Worm (Caenorhabditis elegans): ENCODE data around the gene perm-5.

Gene perm-5

DNA sequence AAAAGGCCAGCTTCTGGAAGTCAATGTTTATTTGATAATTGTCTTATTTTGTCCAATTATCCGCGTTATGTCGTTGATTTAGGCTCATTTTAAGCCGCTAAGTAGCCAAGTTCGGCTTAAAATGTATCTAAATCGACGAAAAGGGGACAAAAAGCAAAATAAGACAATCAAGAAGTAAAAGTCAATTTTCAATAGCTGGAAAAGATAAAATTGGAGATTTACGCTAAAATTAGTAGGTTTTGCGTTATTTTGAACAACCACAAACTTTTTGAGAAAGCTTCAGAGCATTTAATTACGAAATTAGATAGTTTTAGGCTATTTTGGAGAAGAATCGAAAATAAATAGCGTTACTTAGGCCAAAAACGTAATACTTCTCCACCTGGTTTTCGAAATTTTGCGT is 40.4 kb downstream of the perm-5 start:
- no peak for TF ChIP-seq dao-5 (tag; optimal IDR thresholded peaks at IDR 0.05)
- no peak for TF ChIP-seq W03F9.2 (tag; optimal IDR thresholded peaks at IDR 0.05)
- TF ChIP-seq him-1 (tag; optimal IDR thresholded peaks at IDR 0.05): no peak

DNA sequence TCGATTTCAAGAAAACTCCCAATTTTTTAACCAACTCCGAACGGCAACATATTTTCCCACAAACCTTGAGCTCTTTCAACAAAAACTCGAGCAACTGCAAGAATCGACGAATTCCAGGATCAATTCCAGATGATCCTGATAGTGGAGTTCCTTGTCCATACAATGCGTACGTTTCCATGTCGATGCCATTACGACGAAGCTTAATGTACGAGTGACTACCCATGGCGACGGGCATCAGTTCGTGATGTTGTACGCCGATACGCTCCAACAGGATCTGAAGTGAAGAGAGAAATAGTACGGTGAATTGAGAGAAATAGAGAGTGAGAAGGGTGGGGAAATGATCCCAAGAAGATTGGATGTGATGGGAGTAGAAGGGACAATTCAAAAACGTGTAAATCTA is 41.2 kb downstream of the perm-5 start:
- TF ChIP-seq dao-5 (tag; optimal IDR thresholded peaks at IDR 0.05): no peak
- no peak for TF ChIP-seq W03F9.2 (tag; optimal IDR thresholded peaks at IDR 0.05)
- TF ChIP-seq him-1 (tag; optimal IDR thresholded peaks at IDR 0.05): no peak

DNA sequence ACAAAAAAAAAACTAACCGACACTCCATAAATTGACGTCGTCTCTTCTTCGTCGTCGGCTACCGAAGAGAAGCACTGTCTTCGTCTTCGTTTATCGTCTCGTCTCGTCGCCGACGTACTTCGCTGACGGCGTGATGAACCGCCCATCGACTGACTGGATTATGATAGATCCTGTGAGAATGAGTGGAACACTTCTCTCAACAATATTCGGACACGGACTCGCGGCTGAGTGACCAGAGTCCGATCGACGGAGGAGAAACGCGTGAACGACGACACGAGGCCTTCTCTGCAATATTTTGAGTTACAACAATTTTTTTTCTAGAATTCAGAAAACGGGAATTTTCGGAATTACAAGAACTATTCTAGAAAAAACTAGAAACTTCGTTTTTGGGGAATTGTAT is 43.0 kb downstream of the perm-5 start, which contains the start of gene skn-1:
TSS of gene skn-1 (minus strand) at position 146 of the 400 bp plus-strand sequence.
- TF ChIP-seq W03F9.2 (tag; optimal IDR thresholded peaks at IDR 0.05) (no peak), him-1 (tag; optimal IDR thresholded peaks at IDR 0.05) (no peak), dao-5 (tag; optimal IDR thresholded peaks at IDR 0.05) (no peak)

DNA sequence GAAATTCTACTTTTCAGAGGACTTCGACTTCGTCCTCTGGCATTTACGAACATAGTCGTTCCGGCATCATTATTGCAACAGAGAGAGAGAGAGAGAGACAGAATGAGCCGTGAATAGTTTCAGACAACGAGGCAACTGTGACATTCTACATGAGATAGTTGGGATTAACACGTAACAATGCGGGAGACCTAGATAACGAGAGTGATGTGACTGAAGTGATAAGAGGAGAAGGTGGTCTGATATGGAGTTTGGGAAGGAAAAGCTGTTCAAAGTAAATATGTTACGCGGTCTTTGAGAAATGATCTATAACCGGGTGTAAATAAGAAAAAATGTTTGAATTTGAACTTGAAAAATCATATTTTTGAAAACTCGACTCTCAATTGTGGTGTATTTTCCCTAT is 43.8 kb downstream of the perm-5 start:
- TF ChIP-seq dao-5 (tag; optimal IDR thresholded peaks at IDR 0.05) (no peak), him-1 (tag; optimal IDR thresholded peaks at IDR 0.05) (no peak), W03F9.2 (tag; optimal IDR thresholded peaks at IDR 0.05) (no peak)

DNA sequence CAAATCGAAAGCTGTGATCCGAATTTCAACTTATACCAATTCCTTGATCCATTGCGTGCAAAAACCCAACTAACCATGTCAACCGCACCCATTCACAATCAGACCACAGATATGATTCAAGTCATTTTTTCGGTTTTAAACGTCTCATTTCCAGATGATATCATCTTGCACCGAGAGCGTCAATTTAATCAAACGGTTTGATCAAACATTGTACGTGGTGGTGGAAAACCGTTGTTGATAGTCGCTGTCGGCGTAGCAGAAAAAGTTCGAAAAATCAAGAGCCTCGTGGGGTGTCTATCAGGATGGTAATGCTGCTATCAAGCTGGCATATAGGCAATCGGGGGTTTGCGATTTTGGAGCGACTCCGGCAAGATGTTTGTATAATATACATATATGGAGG is 44.4 kb downstream of the perm-5 start:
- TF ChIP-seq W03F9.2 (tag; optimal IDR thresholded peaks at IDR 0.05) (no peak), him-1 (tag; optimal IDR thresholded peaks at IDR 0.05) (no peak), dao-5 (tag; optimal IDR thresholded peaks at IDR 0.05) (no peak)

DNA sequence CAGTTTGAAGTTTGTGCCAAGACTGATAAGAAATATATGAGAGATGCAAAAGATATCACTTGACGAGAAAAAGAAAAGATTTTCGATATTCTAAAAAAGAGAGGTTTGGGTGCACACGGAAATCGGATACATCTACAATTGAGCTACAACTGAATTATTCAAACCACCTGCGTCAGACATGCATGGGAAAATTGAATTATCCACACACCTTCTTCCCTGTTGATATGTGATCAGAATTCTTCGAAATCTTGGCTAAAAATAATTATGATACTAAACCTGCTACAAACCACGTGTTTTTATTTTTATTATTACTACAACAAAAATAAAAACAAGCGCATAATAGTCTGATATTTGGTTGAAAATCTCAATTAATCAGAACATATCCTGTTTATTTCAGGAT is 45.0 kb downstream of the perm-5 start:
- TF ChIP-seq W03F9.2 (tag; optimal IDR thresholded peaks at IDR 0.05): no peak
- no peak for TF ChIP-seq dao-5 (tag; optimal IDR thresholded peaks at IDR 0.05)
- TF ChIP-seq him-1 (tag; optimal IDR thresholded peaks at IDR 0.05): no peak

DNA sequence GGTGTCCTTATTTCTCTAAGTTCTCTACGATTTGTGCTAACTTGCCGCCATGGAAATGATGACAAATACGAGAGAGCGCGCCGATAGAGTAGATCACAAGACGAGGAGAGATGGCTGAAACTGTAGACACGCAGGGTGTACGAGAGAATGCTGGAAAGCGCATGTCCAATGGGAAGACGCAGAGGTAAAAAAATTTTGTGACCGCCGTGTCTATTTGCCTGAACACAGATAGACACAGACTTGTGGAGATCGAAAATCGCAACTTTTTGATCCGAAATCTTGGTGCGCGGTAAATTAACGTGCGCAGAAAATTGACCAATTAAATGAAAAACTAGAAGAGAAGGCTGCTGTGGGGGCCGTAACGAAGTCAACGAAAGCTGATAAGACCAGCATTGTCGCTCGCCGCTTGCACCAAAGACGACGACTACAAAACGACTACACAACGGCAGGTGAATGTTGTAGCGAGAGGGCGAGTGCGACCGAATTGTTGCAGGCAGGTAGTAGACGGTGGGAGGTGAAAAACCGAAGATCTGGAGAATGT is 46.1 kb downstream of the perm-5 start:
- TF ChIP-seq dao-5 (tag; optimal IDR thresholded peaks at IDR 0.05): no peak
- no peak for TF ChIP-seq W03F9.2 (tag; optimal IDR thresholded peaks at IDR 0.05)
- no peak for TF ChIP-seq him-1 (tag; optimal IDR thresholded peaks at IDR 0.05)

DNA sequence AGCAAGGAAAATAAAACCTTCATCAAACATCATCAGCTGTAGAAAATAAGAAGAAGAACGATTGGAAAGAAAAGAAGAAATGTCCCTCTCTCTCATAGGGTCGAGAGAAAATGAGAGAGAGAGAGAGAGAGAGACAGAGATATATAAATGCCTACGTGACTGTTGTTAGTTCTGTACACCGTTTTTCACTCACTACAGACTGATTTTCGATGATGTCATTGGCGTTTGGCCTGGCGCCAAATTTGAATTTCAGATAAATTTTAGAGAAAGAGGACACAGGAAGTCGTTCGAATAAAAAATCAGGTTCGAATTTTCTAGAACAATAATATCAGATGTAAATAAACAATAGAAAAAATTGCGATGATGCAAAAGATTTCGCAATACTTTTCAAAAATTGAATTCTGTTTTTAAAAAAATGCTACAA is 47.3 kb downstream of the perm-5 start:
- no peak for TF ChIP-seq W03F9.2 (tag; optimal IDR thresholded peaks at IDR 0.05)
- no peak for TF ChIP-seq him-1 (tag; optimal IDR thresholded peaks at IDR 0.05)
- no peak for TF ChIP-seq dao-5 (tag; optimal IDR thresholded peaks at IDR 0.05)

DNA sequence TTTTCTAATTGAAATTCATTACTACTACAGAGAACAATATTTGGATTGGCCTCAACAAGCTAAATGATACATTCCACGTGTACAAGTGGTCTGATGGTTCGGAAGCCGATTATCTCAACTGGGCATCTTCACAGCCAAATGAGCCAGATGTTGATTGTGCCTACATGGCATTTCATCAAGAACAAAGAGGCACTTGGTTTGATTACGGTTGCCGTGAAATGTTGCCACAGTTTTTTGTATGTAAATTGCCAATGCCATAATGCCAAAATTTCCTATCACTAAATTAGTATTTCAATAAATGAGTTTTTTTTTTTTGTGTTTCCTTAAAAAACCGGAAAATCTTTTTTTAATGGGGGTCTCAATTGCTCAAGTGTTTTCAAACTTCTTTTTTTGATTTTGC is 48.6 kb downstream of the perm-5 start:
- no peak for TF ChIP-seq dao-5 (tag; optimal IDR thresholded peaks at IDR 0.05)
- no peak for TF ChIP-seq him-1 (tag; optimal IDR thresholded peaks at IDR 0.05)
- no peak for TF ChIP-seq W03F9.2 (tag; optimal IDR thresholded peaks at IDR 0.05)

DNA sequence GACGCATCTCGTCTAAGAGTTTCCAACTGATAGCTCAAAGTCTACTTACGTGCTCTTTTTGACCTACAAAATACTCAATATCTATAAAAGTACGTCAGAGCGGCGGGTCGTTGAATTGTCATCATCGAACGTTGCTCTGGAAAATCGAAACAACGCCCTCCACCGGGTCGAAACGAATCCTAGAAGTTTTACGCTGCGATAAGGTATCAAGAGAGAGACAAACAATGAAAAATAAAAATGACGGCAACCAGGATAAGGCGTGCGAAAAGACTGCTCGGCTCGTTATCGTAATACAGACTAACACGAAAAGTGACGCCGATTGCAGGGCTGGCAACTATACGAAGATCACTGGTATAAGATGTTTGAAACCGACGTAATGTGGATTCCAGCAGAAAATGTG is 49.1 kb downstream of the perm-5 start:
- TF ChIP-seq him-1 (tag; optimal IDR thresholded peaks at IDR 0.05) (no peak), W03F9.2 (tag; optimal IDR thresholded peaks at IDR 0.05) (no peak), dao-5 (tag; optimal IDR thresholded peaks at IDR 0.05) (no peak)

DNA sequence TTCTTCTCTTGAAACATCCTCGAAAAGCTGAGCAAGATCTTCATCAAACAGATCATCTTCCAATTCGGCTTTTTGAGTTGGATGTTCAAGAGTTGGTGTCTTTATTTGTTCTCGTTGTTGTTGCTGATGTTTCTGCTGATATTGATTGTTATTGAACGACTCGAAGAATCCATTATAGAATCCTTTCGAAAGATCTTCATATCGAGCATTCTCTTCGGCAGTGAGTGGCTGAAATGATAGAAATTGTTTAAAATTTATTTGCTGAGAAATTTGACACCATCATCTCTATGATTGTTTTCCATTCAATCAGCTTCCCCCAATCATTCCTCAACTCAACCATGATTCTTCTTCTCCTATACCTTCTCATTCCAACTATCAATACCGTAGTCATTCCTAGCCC is 49.6 kb downstream of the perm-5 start, which contains the start of gene clec-178:
TSS of gene clec-178 (plus strand) at position 301 of the 400 bp plus-strand sequence.
- no peak for TF ChIP-seq W03F9.2 (tag; optimal IDR thresholded peaks at IDR 0.05)
- no peak for TF ChIP-seq him-1 (tag; optimal IDR thresholded peaks at IDR 0.05)
- no peak for TF ChIP-seq dao-5 (tag; optimal IDR thresholded peaks at IDR 0.05)

DNA sequence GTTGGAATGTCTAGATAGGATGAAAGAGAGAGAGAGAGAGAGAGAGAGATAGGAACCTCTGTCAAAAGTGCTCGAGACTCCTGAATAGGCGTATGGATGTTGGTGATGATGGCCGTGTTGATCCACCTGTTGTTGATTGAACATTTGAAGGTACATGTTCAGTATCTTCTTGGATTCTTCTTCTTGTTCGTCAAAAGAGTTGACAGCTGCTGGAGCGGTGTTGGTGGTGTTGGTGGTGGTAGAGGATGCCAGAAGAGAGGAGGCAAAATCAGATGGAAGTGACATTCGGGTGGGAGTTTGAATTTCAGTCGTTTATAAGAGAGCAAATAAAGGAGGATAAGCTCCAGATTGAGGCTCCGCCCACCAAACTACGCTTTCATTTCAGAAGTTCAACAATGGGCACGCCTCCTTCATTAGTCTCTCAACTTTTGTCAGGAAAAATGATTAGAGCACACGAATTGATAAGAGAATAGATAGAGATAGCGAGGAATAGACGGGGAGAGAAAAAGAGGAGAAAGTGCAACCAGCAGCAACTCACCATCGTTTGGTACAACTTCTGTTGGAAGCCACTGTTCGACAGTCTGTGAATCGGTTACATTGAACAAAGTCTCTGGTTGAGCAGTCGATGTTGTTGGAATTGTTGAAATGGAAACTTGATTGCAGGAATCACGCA is 50.3 kb downstream of the perm-5 start:
- TF ChIP-seq dao-5 (tag; optimal IDR thresholded peaks at IDR 0.05): no peak
- no peak for TF ChIP-seq W03F9.2 (tag; optimal IDR thresholded peaks at IDR 0.05)
- TF ChIP-seq him-1 (tag; optimal IDR thresholded peaks at IDR 0.05): no peak

DNA sequence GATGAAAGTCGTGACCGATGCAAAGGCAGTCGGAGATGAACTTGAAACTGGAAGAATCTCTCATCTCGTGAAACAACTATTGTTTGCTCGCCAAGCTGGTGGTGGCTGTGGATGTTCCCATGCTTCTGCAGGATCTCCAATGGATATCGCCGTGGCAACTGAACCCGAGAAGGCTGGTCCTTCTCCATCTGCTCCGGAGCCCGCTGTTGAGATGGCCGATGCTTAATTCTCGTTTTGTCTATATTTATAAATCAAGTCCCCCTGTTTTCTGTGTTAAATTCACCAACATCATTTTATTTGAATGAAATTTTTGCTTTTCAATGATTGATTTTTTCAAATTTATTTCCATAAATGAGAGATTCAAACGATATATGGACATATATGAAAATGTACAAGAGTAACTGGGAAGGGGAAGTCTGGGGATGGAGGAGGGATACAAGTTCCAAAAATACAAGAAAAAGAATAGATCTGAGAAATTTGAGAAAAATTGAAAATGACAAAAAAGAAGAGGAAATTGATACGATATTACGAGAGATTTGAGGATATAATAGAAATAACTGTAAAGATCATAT is 52.4 kb downstream of the perm-5 start:
- TF ChIP-seq him-1 (tag; optimal IDR thresholded peaks at IDR 0.05): no peak
- TF ChIP-seq dao-5 (tag; optimal IDR thresholded peaks at IDR 0.05): no peak
- no peak for TF ChIP-seq W03F9.2 (tag; optimal IDR thresholded peaks at IDR 0.05)

DNA sequence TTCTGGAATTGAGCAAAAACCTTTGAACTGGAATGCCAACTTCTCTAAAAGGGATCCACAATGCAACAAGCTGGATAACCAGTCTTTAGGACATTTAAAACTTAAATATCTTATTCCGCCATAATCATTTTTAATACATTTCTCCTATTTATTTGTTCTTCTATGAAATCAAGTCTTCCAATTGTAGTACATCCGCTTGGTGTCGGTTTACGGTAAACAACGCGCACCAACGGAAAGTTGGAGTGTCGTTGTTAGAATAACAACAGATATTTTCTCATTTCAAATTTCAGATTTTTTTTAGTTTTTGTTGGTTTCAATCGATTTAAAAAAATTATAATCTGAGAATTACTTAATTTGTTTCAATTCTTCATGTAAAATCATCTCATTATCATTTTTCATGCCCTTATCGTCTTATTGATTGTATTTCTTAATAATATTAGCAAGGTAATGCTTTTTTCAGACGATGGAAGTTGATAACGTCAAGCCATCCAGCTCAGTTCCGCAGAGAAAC is 54.1 kb downstream of the perm-5 start, which contains the start of gene csn-5:
TSS of gene csn-5 (plus strand) at position 461 of the 511 bp plus-strand sequence.
- TF ChIP-seq W03F9.2 (tag; optimal IDR thresholded peaks at IDR 0.05) (no peak), dao-5 (tag; optimal IDR thresholded peaks at IDR 0.05) (no peak), him-1 (tag; optimal IDR thresholded peaks at IDR 0.05) (no peak)
